Worm (Caenorhabditis elegans) whole organism, midembryonic: ENCODE results near the gene rnh-1.2.

Source experiments
- T22C8.4 ChIP-seq: fragments of 200-800 bp; sonication (Bioruptor generic); IDR thresholded peaks from 2 replicates; pipeline ENCODE4 v1.3.6; 2022; ENCODE audit warnings: missing genetic modification characterization, missing compliant biosample characterization
- flt-1 ChIP-seq: fragments of 200-800 bp; sonication (Bioruptor generic); IDR thresholded peaks from 2 replicates; pipeline ENCODE4 v1.3.6; 2022; ENCODE audit warnings: missing genetic modification characterization, missing compliant biosample characterization
- med-1 ChIP-seq: sonication (generic microtip); optimal IDR thresholded peaks from 2 replicates; lab custom pipeline; 2017; ENCODE audit warnings: missing genetic modification characterization, mild to moderate bottlenecking, missing compliant biosample characterization, antibody characterized with exemption, missing genetic modification reagents; ENCODE audit not compliant: insufficient read depth
- tab-1 ChIP-seq: fragments of 200-800 bp; sonication (Bioruptor generic); IDR thresholded peaks from 2 replicates; pipeline ENCODE4 v1.3.6; 2022; ENCODE audit warnings: missing genetic modification characterization, missing compliant biosample characterization

ce11 chrII:9868698-9869097 lies 26.9 kb upstream of the rnh-1.2 start, which contains the start of gene old-1:
- TF ChIP-seq flt-1 (GFP tag; lab: Robert Waterston, UW) (no peak), tab-1 (GFP tag; lab: Robert Waterston, UW) (no peak), med-1 (GFP tag; lab: Kevin White, UChicago) (no peak), T22C8.4 (no peak)
